Worm (Caenorhabditis elegans) whole organism, young adult: ENCODE data around the gene C14A11.5.

ENCODE experiments used
- C17E4.6 ChIP-seq: fragments of 200-800 bp; sonication (Bioruptor generic); IDR thresholded peaks from 2 replicates; pipeline ENCODE4 v1.3.6; 2022; ENCODE audit warnings: missing genetic modification reagents, missing genetic modification characterization, missing compliant biosample characterization
- F23B12.7 ChIP-seq: sonication (generic microtip); optimal IDR thresholded peaks from 2 replicates; lab custom pipeline; 2017; ENCODE audit warnings: missing genetic modification characterization, mild to moderate bottlenecking, missing compliant biosample characterization, antibody characterized with exemption, moderate library complexity; ENCODE audit not compliant: insufficient read depth
- F55B11.4 ChIP-seq: sonication (generic microtip); optimal IDR thresholded peaks from 2 replicates; lab custom pipeline; 2016; ENCODE audit warnings: missing compliant biosample characterization, missing genetic modification characterization, borderline replicate concordance; ENCODE audit not compliant: insufficient read depth
- F57A8.1 ChIP-seq: fragments of 200-800 bp; sonication (Bioruptor generic); optimal IDR thresholded peaks from 2 replicates; lab custom pipeline; 2018; ENCODE audit warnings: mild to moderate bottlenecking, missing genetic modification characterization, moderate library complexity, missing compliant biosample characterization
- F57C9.4 ChIP-seq: sonication (generic microtip); optimal IDR thresholded peaks from 2 replicates; lab custom pipeline; 2017; ENCODE audit warnings: mild to moderate bottlenecking, missing genetic modification characterization, missing compliant biosample characterization
- Y95B8A.8 ChIP-seq: fragments of 200-800 bp; sonication (Bioruptor generic); IDR thresholded peaks from 2 replicates; pipeline ENCODE4 v1.3.6; 2022; ENCODE audit warnings: missing genetic modification reagents, missing genetic modification characterization, missing compliant biosample characterization
- ZK185.1 ChIP-seq: sonication (generic microtip); optimal IDR thresholded peaks from 2 replicates; lab custom pipeline; 2016; ENCODE audit warnings: mild to moderate bottlenecking, missing genetic modification characterization, missing compliant biosample characterization; ENCODE audit not compliant: poor library complexity, severe bottlenecking
- akir-1 ChIP-seq: fragments of 200-800 bp; sonication (Bioruptor generic); optimal IDR thresholded peaks from 2 replicates; lab custom pipeline; 2018; ENCODE audit warnings: mild to moderate bottlenecking, missing genetic modification characterization, moderate library complexity, missing compliant biosample characterization
- attf-5 ChIP-seq: fragments of 200-800 bp; sonication (Bioruptor generic); optimal IDR thresholded peaks from 2 replicates; lab custom pipeline; 2018; ENCODE audit warnings: mild to moderate bottlenecking, missing genetic modification characterization, missing compliant biosample characterization
- cebp-2 ChIP-seq: fragments of 200-800 bp; sonication (Bioruptor generic); IDR thresholded peaks from 2 replicates; pipeline ENCODE4 v1.3.6; 2022; ENCODE audit warnings: missing genetic modification characterization, missing compliant biosample characterization
- ceh-40 ChIP-seq: fragments of 200-800 bp; sonication (Bioruptor generic); IDR thresholded peaks from 2 replicates; pipeline ENCODE4 v1.3.6; 2022; ENCODE audit warnings: missing genetic modification characterization, missing compliant biosample characterization
- ceh-58 ChIP-seq: fragments of 200-800 bp; sonication (Bioruptor generic); IDR thresholded peaks from 2 replicates; pipeline ENCODE4 v1.3.6; 2022; ENCODE audit warnings: missing genetic modification characterization, missing compliant biosample characterization
- ceh-79 ChIP-seq: sonication (generic microtip); optimal IDR thresholded peaks from 2 replicates; lab custom pipeline; 2017; ENCODE audit warnings: mild to moderate bottlenecking, missing genetic modification characterization, missing compliant biosample characterization
- die-1 ChIP-seq: sonication (generic microtip); optimal IDR thresholded peaks from 2 replicates; lab custom pipeline; 2016; ENCODE audit warnings: missing genotype, mild to moderate bottlenecking, missing genetic modification characterization, missing compliant biosample characterization
- dox-1 ChIP-seq: fragments of 200-800 bp; sonication (Bioruptor generic); IDR thresholded peaks from 2 replicates; pipeline ENCODE4 v1.3.6; 2022; ENCODE audit warnings: missing genetic modification reagents, missing genetic modification characterization, missing compliant biosample characterization
- dpff-1 ChIP-seq: sonication (generic microtip); optimal IDR thresholded peaks from 2 replicates; lab custom pipeline; 2017; ENCODE audit warnings: mild to moderate bottlenecking, missing genetic modification characterization, missing compliant biosample characterization
- efl-1 ChIP-seq: fragments of 150-350 bp; optimal IDR thresholded peaks from 2 replicates; lab custom pipeline; 2014; ENCODE audit warnings: missing biosample characterization, missing genetic modification reagents, missing genetic modification characterization
- egl-18 ChIP-seq: fragments of 200-800 bp; sonication (Bioruptor generic); IDR thresholded peaks from 2 replicates; pipeline ENCODE4 v1.3.6; 2022; ENCODE audit warnings: missing genetic modification reagents, missing genetic modification characterization, missing compliant biosample characterization
- ekl-4 ChIP-seq: fragments of 200-800 bp; sonication (Bioruptor generic); IDR thresholded peaks from 2 replicates; pipeline ENCODE4 v1.3.6; 2022; ENCODE audit warnings: missing genetic modification reagents, missing genetic modification characterization, missing compliant biosample characterization
- gei-17 ChIP-seq: fragments of 200-800 bp; sonication (Bioruptor generic); optimal IDR thresholded peaks from 2 replicates; lab custom pipeline; 2018; ENCODE audit warnings: mild to moderate bottlenecking, missing genetic modification characterization, missing compliant biosample characterization
- him-1 ChIP-seq: sonication (generic microtip); optimal IDR thresholded peaks from 2 replicates; lab custom pipeline; 2016; ENCODE audit warnings: missing genotype, missing genetic modification reagents, missing genetic modification characterization, missing compliant biosample characterization
- hlh-12 ChIP-seq: sonication (generic microtip); optimal IDR thresholded peaks from 2 replicates; lab custom pipeline; 2016; ENCODE audit warnings: missing genetic modification characterization, missing compliant biosample characterization
- lag-1 ChIP-seq: fragments of 200-800 bp; sonication (Bioruptor generic); IDR thresholded peaks from 2 replicates; pipeline ENCODE4 v1.3.6; 2022; ENCODE audit warnings: missing genetic modification reagents, missing genetic modification characterization, missing compliant biosample characterization
- let-526 ChIP-seq: fragments of 200-800 bp; sonication (Bioruptor generic); IDR thresholded peaks from 2 replicates; pipeline ENCODE4 v1.3.6; 2022; ENCODE audit warnings: missing genetic modification reagents, missing genetic modification characterization, missing compliant biosample characterization
- lsl-1 ChIP-seq: fragments of 200-800 bp; sonication (Bioruptor generic); optimal IDR thresholded peaks from 2 replicates; lab custom pipeline; 2018; ENCODE audit warnings: mild to moderate bottlenecking, missing genetic modification characterization, moderate library complexity, missing compliant biosample characterization
- madf-8 ChIP-seq: fragments of 200-800 bp; sonication (Bioruptor generic); conservative IDR thresholded peaks from 2 replicates; pipeline ENCODE4 v1.3.6; 2022; ENCODE audit warnings: missing genetic modification reagents, missing genetic modification characterization, missing compliant biosample characterization
- mcd-1 ChIP-seq: fragments of 200-800 bp; sonication (Bioruptor generic); IDR thresholded peaks from 2 replicates; pipeline ENCODE4 v1.3.6; 2022; ENCODE audit warnings: missing genetic modification reagents, missing genetic modification characterization, missing compliant biosample characterization
- mel-28 ChIP-seq: sonication (generic microtip); optimal IDR thresholded peaks from 2 replicates; lab custom pipeline; 2016; ENCODE audit warnings: borderline replicate concordance, mild to moderate bottlenecking, missing genetic modification characterization, missing compliant biosample characterization
- mxl-1 ChIP-seq: sonication (generic microtip); optimal IDR thresholded peaks from 2 replicates; lab custom pipeline; 2016; ENCODE audit warnings: missing genetic modification characterization, missing compliant biosample characterization
- nfya-1 ChIP-seq: sonication (generic microtip); optimal IDR thresholded peaks from 2 replicates; lab custom pipeline; 2017; ENCODE audit warnings: antibody characterized with exemption, missing compliant biosample characterization, missing genetic modification characterization, borderline replicate concordance; ENCODE audit not compliant: insufficient read depth
- nhr-179 ChIP-seq: sonication (generic microtip); optimal IDR thresholded peaks from 2 replicates; lab custom pipeline; 2016; ENCODE audit warnings: mild to moderate bottlenecking, missing genetic modification characterization, missing compliant biosample characterization
- nhr-80 ChIP-seq: sonication (generic microtip); optimal IDR thresholded peaks from 2 replicates; lab custom pipeline; 2016; ENCODE audit warnings: missing genetic modification characterization, missing compliant biosample characterization
- pha-4 ChIP-seq: fragments of 150-350 bp; sonication (generic microtip); optimal IDR thresholded peaks from 2 replicates; lab custom pipeline; 2014; ENCODE audit warnings: missing biosample characterization, missing genetic modification reagents, missing genetic modification characterization
- rec-8 ChIP-seq, 2 experiments: sonication (generic microtip); optimal IDR thresholded peaks; 2 replicates each; lab custom pipeline; 2016; ENCODE audit warnings: mild to moderate bottlenecking in 2 of 2, missing genetic modification characterization in 2 of 2, missing genetic modification reagents in 2 of 2, missing genotype in 2 of 2, missing biosample characterization in 1 of 2, missing compliant biosample characterization in 1 of 2, moderate library complexity in 1 of 2
- repo-1 ChIP-seq: sonication (generic microtip); optimal IDR thresholded peaks from 2 replicates; lab custom pipeline; 2017; ENCODE audit warnings: mild to moderate bottlenecking, missing genetic modification characterization, missing compliant biosample characterization
- snpc-1.1 ChIP-seq: sonication (generic microtip); optimal IDR thresholded peaks from 2 replicates; lab custom pipeline; 2017; ENCODE audit warnings: missing genetic modification characterization, mild to moderate bottlenecking, missing compliant biosample characterization, antibody characterized with exemption, moderate library complexity, missing genotype, missing genetic modification reagents; ENCODE audit not compliant: insufficient read depth
- snpc-1.3 ChIP-seq: sonication (generic microtip); optimal IDR thresholded peaks from 2 replicates; lab custom pipeline; 2017; ENCODE audit warnings: missing genetic modification characterization, mild to moderate bottlenecking, missing compliant biosample characterization, antibody characterized with exemption, moderate library complexity, missing genotype, missing genetic modification reagents; ENCODE audit not compliant: insufficient read depth
- somi-1 ChIP-seq: fragments of 200-800 bp; sonication (Bioruptor generic); optimal IDR thresholded peaks from 2 replicates; lab custom pipeline; 2018; ENCODE audit warnings: mild to moderate bottlenecking, missing genetic modification characterization, missing compliant biosample characterization
- tbx-9 ChIP-seq: sonication (generic microtip); optimal IDR thresholded peaks from 2 replicates; lab custom pipeline; 2016; ENCODE audit warnings: borderline replicate concordance, missing genetic modification characterization, inconsistent platforms, missing compliant biosample characterization
- xnd-1 ChIP-seq: sonication (generic microtip); optimal IDR thresholded peaks from 2 replicates; lab custom pipeline; 2016; ENCODE audit warnings: missing genotype, missing genetic modification reagents, missing genetic modification characterization, missing compliant biosample characterization
- zim-3 ChIP-seq: sonication (generic microtip); optimal IDR thresholded peaks from 2 replicates; lab custom pipeline; 2017; ENCODE audit warnings: mild to moderate bottlenecking, missing genetic modification characterization, moderate library complexity, missing compliant biosample characterization
- ztf-18 ChIP-seq: sonication (generic microtip); optimal IDR thresholded peaks from 2 replicates; lab custom pipeline; 2016; ENCODE audit warnings: missing genotype, mild to moderate bottlenecking, missing genetic modification characterization, missing compliant biosample characterization
- ztf-26 ChIP-seq: sonication (generic microtip); optimal IDR thresholded peaks from 2 replicates; lab custom pipeline; 2017; ENCODE audit warnings: missing genetic modification characterization, missing compliant biosample characterization
- ztf-28 ChIP-seq: fragments of 200-800 bp; sonication (Bioruptor generic); IDR thresholded peaks from 2 replicates; pipeline ENCODE4 v1.3.6; 2022; ENCODE audit warnings: missing genetic modification reagents, missing genetic modification characterization, missing compliant biosample characterization

C14A11.5 gene

DNA sequence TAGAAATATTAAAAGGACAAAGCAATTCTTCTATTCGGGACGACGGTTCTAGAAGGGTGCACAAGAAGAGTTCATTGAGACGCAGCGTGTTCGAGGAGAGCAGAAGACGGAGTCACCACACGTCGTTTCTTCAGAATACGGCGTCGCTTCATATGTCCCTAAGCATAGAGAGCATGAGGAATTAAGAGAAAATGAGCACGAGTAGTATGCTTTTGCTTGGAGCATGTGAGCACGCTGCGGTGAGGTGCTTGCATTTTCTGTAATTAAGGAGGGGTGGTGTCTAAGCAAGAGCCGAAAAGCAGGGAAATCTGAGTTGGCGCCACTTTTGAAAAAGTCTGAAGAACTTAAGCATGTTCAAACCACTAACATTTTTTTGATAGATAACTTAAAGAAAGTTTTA, at the start of gene C14A11.5:
Gene C14A11.5, minus strand, starts transcription at position 139 of the 400 bp plus-strand sequence.
- TF ChIP-seq mxl-1: no peak
- TF ChIP-seq tbx-9 (tag; lab: Kevin White, UChicago): no peak
- TF ChIP-seq somi-1: no peak
- peak; percentile 18 for TF ChIP-seq ztf-18 (tag; lab: Kevin White, UChicago)
- TF ChIP-seq F57C9.4: no peak

DNA sequence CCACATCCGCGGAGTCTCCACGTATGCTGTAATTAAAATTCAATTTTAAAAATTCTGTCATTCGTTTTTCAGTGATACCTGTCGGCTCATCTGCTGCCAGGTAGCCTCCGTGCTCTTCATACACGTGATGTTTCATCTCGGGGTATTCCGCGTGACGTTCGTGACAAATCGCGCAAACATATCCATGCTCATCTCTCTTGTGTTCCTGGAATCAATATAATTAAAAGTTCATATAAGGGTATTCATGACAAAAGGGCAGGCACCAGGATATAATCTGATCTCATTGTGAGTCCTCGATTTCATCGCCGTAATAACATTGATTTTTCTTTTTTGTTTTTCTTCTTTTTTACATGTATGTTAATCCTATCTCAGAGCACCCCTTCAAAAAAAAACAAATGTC, 46.6 kb upstream of the C14A11.5 start:
- TF ChIP-seq gei-17 (GFP tag; lab: Kevin White, UChicago): no peak
- no peak for TF ChIP-seq F23B12.7

DNA sequence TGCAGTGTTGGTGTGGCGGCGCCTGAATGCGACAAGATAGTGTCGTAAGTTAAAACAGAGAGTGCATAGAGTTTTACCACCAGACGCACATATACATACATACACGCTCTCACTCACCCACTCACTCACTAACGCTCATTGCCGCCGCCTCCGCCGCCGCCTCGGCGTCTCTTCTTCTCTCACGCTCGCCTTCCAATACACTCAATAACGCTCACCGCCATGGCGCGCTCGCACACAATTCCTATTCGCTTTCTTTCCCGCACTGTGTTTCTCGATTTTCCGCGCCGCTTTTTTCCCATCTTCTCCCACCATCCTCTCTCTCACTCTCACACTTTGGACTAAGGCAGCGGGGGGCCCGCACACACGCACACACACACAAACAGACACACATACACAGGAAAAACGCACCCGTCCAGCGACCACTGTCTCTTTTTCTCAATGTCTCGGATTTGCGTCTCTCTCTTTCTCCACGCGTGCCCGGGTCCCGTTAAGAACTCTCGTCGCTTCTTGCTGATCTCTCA, 45.1 kb upstream of the C14A11.5 start, which contains the start of gene kin-29:
Gene kin-29, minus strand, starts transcription at position 51 of the 521 bp plus-strand sequence.
- TF ChIP-seq hlh-12 (tag; lab: Kevin White, UChicago) (no peak), C17E4.6 (GFP tag; lab: Robert Waterston, UW) (0 out of 2 replicates have a peak, but pooled peaks have one; percentile 14), ztf-26 (tag; lab: Kevin White, UChicago) (peak; percentile 85), die-1 (peak; percentile 36), nhr-179 (tag; lab: Kevin White, UChicago) (no peak), snpc-1.1 (tag; lab: Kevin White, UChicago) (no peak), dpff-1 (no peak), ceh-79 (no peak), zim-3 (no peak), repo-1 (tag; lab: Kevin White, UChicago) (peak; percentile 64), nfya-1 (tag; lab: Kevin White, UChicago) (no peak), akir-1 (GFP tag; lab: Kevin White, UChicago) (no peak), pha-4 (tag; lab: Kevin White, UChicago) (no peak), F57C9.4 (peak; percentile 51), madf-8 (GFP tag; lab: Robert Waterston, UW) (no peak), ekl-4 (GFP tag; lab: Robert Waterston, UW) (peak; percentile 43; the same call in 1 of the 2 replicates), rec-8 (tag; optimal IDR thresholded peaks at IDR 0.05; lab: Kevin White, UChicago) (no peak), mel-28 (tag; lab: Kevin White, UChicago) (no peak), attf-5 (peak; percentile 85), mcd-1 (GFP tag; lab: Robert Waterston, UW) (peak; percentile 66; the same call in 1 of the 2 replicates), lsl-1 (GFP tag; lab: Kevin White, UChicago) (peak; percentile 9), efl-1 (no peak), egl-18 (GFP tag; lab: Robert Waterston, UW) (no peak), ztf-18 (tag; lab: Kevin White, UChicago) (peak; percentile 59), nhr-80 (peak; percentile 76), dox-1 (GFP tag; lab: Robert Waterston, UW) (peak; percentile 85), ceh-58 (GFP tag; lab: Robert Waterston, UW) (no peak), F55B11.4 (tag; lab: Kevin White, UChicago) (no peak), lag-1 (GFP tag; lab: Robert Waterston, UW) (no peak), Y95B8A.8 (no peak), let-526 (GFP tag; lab: Robert Waterston, UW) (0 out of 2 replicates have a peak, but pooled peaks have one; percentile 47), F57A8.1 (GFP tag; lab: Kevin White, UChicago) (no peak), xnd-1 (no peak), snpc-1.3 (tag; lab: Kevin White, UChicago) (no peak), him-1 (no peak), ZK185.1 (no peak), ceh-40 (GFP tag; lab: Robert Waterston, UW) (no peak), cebp-2 (GFP tag; lab: Robert Waterston, UW) (no peak), ztf-28 (GFP tag; lab: Robert Waterston, UW) (no peak)
